Worm (Caenorhabditis elegans): ENCODE measurements around the gene srz-100.

srz-100 gene

ce11 chrV:16744783-16745182 is 13.1 kb downstream of the srz-100 start (continued):
- TF ChIP-seq efl-1 (GFP tag; optimal IDR thresholded peaks at IDR 0.05) (no peak), cebp-1 (GFP tag; IDR thresholded peaks at IDR 0.05) (no peak), cebp-1 (tag; optimal IDR thresholded peaks at IDR 0.05) (no peak), madf-6 (GFP tag; IDR thresholded peaks at IDR 0.05) (peak; percentile 78), unc-130 (GFP tag; optimal IDR thresholded peaks at IDR 0.05) (peak; percentile 27), ceh-58 (GFP tag; IDR thresholded peaks at IDR 0.05) (peak; percentile 65; the same call in 1 of the 2 replicates), C17E4.6 (GFP tag; IDR thresholded peaks at IDR 0.05) (peak; percentile 63; the same call in 1 of the 2 replicates), Y79H2A.3 (GFP tag; conservative IDR thresholded peaks at IDR 0.05) (peak; percentile 95), hsf-1 (GFP tag; IDR thresholded peaks at IDR 0.05) (peak; percentile 72), F33H1.4 (GFP tag; IDR thresholded peaks at IDR 0.05) (no peak; the same call in 1 of the 2 replicates), attf-3 (GFP tag; conservative IDR thresholded peaks at IDR 0.05) (no peak), chd-7 (tag; optimal IDR thresholded peaks at IDR 0.05) (no peak), sea-2 (GFP tag; IDR thresholded peaks at IDR 0.05) (no peak), K11D2.4 (GFP tag; IDR thresholded peaks at IDR 0.05) (no peak), Y67H2A.10 (GFP tag; conservative IDR thresholded peaks at IDR 0.05) (no peak), attf-6 (GFP tag; IDR thresholded peaks at IDR 0.05) (peak; percentile 93), egl-44 (GFP tag; IDR thresholded peaks at IDR 0.05) (peak; percentile 27; the same call in 1 of the 2 replicates), ceh-27 (GFP tag; optimal IDR thresholded peaks at IDR 0.05) (no peak), tlf-1 (GFP tag; optimal IDR thresholded peaks at IDR 0.05) (peak; percentile 48), dpl-1 (GFP tag; optimal IDR thresholded peaks at IDR 0.05) (no peak), dox-1 (GFP tag; IDR thresholded peaks at IDR 0.05) (no peak), lir-1 (GFP tag; conservative IDR thresholded peaks at IDR 0.05) (peak; percentile 37; the same call in 1 of the 2 replicates), nfya-1 (tag; optimal IDR thresholded peaks at IDR 0.05; ENCODE audit: borderline replicate concordance, insufficient read depth) (no peak), mxl-1 (tag; optimal IDR thresholded peaks at IDR 0.05) (no peak), die-1 (tag; optimal IDR thresholded peaks at IDR 0.05) (peak; percentile 48), athp-1 (tag; optimal IDR thresholded peaks at IDR 0.05) (no peak), nfyb-1 (GFP tag; IDR thresholded peaks at IDR 0.05) (0 out of 2 replicates have a peak, but pooled peaks have one; percentile 33), rcor-1 (GFP tag; IDR thresholded peaks at IDR 0.05) (peak; percentile 68; the same call in 1 of the 2 replicates), repo-1 (tag; optimal IDR thresholded peaks at IDR 0.05) (peak; percentile 59), madf-8 (GFP tag; conservative IDR thresholded peaks at IDR 0.05) (peak; percentile 63), gei-17 (GFP tag; optimal IDR thresholded peaks at IDR 0.05) (no peak), B0336.3 (GFP tag; IDR thresholded peaks at IDR 0.05) (peak; percentile 89), T26A5.8 (tag; optimal IDR thresholded peaks at IDR 0.05) (no peak), ccch-3 (GFP tag; optimal IDR thresholded peaks at IDR 0.05) (no peak), tbp1 (GFP tag; optimal IDR thresholded peaks at IDR 0.05) (peak; percentile 13), madf-10 (tag; optimal IDR thresholded peaks at IDR 0.05) (no peak), lag-1 (GFP tag; IDR thresholded peaks at IDR 0.05) (no peak), hlh-26 (GFP tag; conservative IDR thresholded peaks at IDR 0.05) (no peak), ztf-28 (GFP tag; IDR thresholded peaks at IDR 0.05) (0 out of 2 replicates have a peak, but pooled peaks have one; percentile 44), fkh-3 (tag; optimal IDR thresholded peaks at IDR 0.05) (no peak), aptf-3 (GFP tag; IDR thresholded peaks at IDR 0.05) (0 out of 2 replicates have a peak, but pooled peaks have one; percentile 43), lsl-1 (GFP tag; optimal IDR thresholded peaks at IDR 0.05) (peak; percentile 3), let-607 (tag; optimal IDR thresholded peaks at IDR 0.05) (no peak), F57C9.4 (tag; optimal IDR thresholded peaks at IDR 0.05) (no peak), F52B5.7 (tag; optimal IDR thresholded peaks at IDR 0.05) (peak; percentile 39), Y53G8AR.9 (GFP tag; conservative IDR thresholded peaks at IDR 0.05) (peak; percentile 87), Y53F4B.3 (GFP tag; IDR thresholded peaks at IDR 0.05) (no peak), Y56A3A.18 (GFP tag; IDR thresholded peaks at IDR 0.05) (0 out of 2 replicates have a peak, but pooled peaks have one; percentile 53), D2030.7 (GFP tag; IDR thresholded peaks at IDR 0.05) (peak; percentile 80)

Measured in whole organism, young adult.